Fruit fly (Drosophila melanogaster) whole organism, wandering third instar larva: ENCODE measurements around the gene CG33282.

Source experiments
- Hr78 ChIP-seq: fragments of >200 bp; optimal IDR thresholded peaks from 2 replicates; lab custom pipeline; 2017; ENCODE audit warnings: missing biosample characterization, missing genetic modification characterization
- Rel ChIP-seq, 2 experiments: fragments of 200-800 bp; sonication (Bioruptor generic) in 1 of 2; optimal IDR thresholded peaks; 2 replicates in 1 of 2; 3 replicates in 1 of 2; lab custom pipeline; 2016 to 2019; ENCODE audit warnings: mild to moderate bottlenecking in 2 of 2, missing biosample characterization in 2 of 2, missing genetic modification characterization in 2 of 2, moderate library complexity in 1 of 2
- psq ChIP-seq: fragments of 200-800 bp; sonication (Bioruptor generic); optimal IDR thresholded peaks from 3 replicates; lab custom pipeline; 2017; ENCODE audit warnings: missing biosample characterization, mild to moderate bottlenecking, missing genetic modification characterization, moderate library complexity
- sage ChIP-seq: fragments of 200-800 bp; sonication (Bioruptor generic); optimal IDR thresholded peaks from 2 replicates; lab custom pipeline; 2016; ENCODE audit warnings: missing biosample characterization, mild to moderate bottlenecking, missing genetic modification characterization
- tai ChIP-seq: sonication (Bioruptor generic); optimal IDR thresholded peaks from 2 replicates; lab custom pipeline; 2016; ENCODE audit warnings: missing biosample characterization, missing genetic modification characterization
- usp ChIP-seq: fragments of >200 bp; optimal IDR thresholded peaks from 2 replicates; lab custom pipeline; 2017; ENCODE audit warnings: missing biosample characterization, missing genetic modification characterization

- no peak for TF ChIP-seq usp
- TF ChIP-seq psq: no peak
- TF ChIP-seq sage (GFP tag; lab: Kevin White, UChicago): no peak
- no peak for TF ChIP-seq Hr78 (GFP tag; lab: Kevin White, UChicago)
- no peak for TF ChIP-seq tai (GFP tag; lab: Kevin White, UChicago)
- no peak for TF ChIP-seq Rel (GFP tag; optimal IDR thresholded peaks at IDR 0.05; lab: Kevin White, UChicago)
- peak; percentile 63 for TF ChIP-seq Rel (tag; optimal IDR thresholded peaks at IDR 0.05; lab: Kevin White, UChicago)
These were observed 20.5 kb upstream of the CG33282 start for dm6 chr2L:3307189-3307588.
